Fruit fly (Drosophila melanogaster) whole organism, wandering third instar larva: ENCODE data around the gene beta4GalNAcTB.
A peak's percentile ranks its signal among the peaks of the same experiment; 100 is the strongest.

Experiments
- Abd-B ChIP-seq: fragments of >200 bp; optimal IDR thresholded peaks from 2 replicates; lab custom pipeline; 2017; ENCODE audit warnings: missing biosample characterization, missing genetic modification characterization
- CG32264 ChIP-seq: fragments of 200-800 bp; sonication (Bioruptor generic); optimal IDR thresholded peaks from 2 replicates; lab custom pipeline; 2016; ENCODE audit warnings: missing biosample characterization, missing genetic modification characterization
- CG9705 ChIP-seq: fragments of 200-800 bp; sonication (Bioruptor generic); optimal IDR thresholded peaks from 2 replicates; lab custom pipeline; 2018; ENCODE audit warnings: missing biosample characterization, mild to moderate bottlenecking, missing genetic modification characterization
- CrebA ChIP-seq: fragments of 200-800 bp; sonication (Bioruptor generic); optimal IDR thresholded peaks from 2 replicates; lab custom pipeline; 2016; ENCODE audit warnings: missing biosample characterization, mild to moderate bottlenecking, missing genetic modification characterization, borderline replicate concordance
- Dfd ChIP-seq: fragments of >200 bp; optimal IDR thresholded peaks from 2 replicates; lab custom pipeline; 2017; ENCODE audit warnings: missing biosample characterization, missing genetic modification characterization
- Dif ChIP-seq: fragments of 200-275, 200-300 bp; sonication (Bioruptor generic); optimal IDR thresholded peaks from 2 replicates; lab custom pipeline; 2018; ENCODE audit warnings: missing biosample characterization, missing genetic modification characterization; ENCODE audit not compliant: partially characterized antibody
- GATAd ChIP-seq: sonication (Bioruptor generic); optimal IDR thresholded peaks from 2 replicates; lab custom pipeline; 2016; ENCODE audit warnings: missing biosample characterization, missing genetic modification characterization
- HLH106 ChIP-seq: fragments of 200-800 bp; optimal IDR thresholded peaks from 3 replicates; lab custom pipeline; 2019; ENCODE audit warnings: missing biosample characterization, mild to moderate bottlenecking, missing genetic modification characterization, moderate library complexity
- Hnf4 ChIP-seq: fragments of 200-800 bp; sonication (Bioruptor generic); optimal IDR thresholded peaks from 2 replicates; lab custom pipeline; 2016; ENCODE audit warnings: missing biosample characterization, mild to moderate bottlenecking, missing genetic modification characterization
- Hr78 ChIP-seq: fragments of >200 bp; optimal IDR thresholded peaks from 2 replicates; lab custom pipeline; 2017; ENCODE audit warnings: missing biosample characterization, missing genetic modification characterization
- Hr83 ChIP-seq: fragments of 200-300 bp; sonication (Bioruptor generic); optimal IDR thresholded peaks from 2 replicates; lab custom pipeline; 2016; ENCODE audit warnings: missing biosample characterization, mild to moderate bottlenecking, missing genetic modification characterization, moderate library complexity; ENCODE audit not compliant: poor library complexity, severe bottlenecking
- Jra ChIP-seq: sonication (Bioruptor generic); optimal IDR thresholded peaks from 2 replicates; lab custom pipeline; 2016; ENCODE audit warnings: missing biosample characterization, missing genetic modification characterization
- Mio ChIP-seq: sonication (Bioruptor generic); optimal IDR thresholded peaks from 2 replicates; lab custom pipeline; 2016; ENCODE audit warnings: missing biosample characterization, missing genetic modification characterization
- Myc ChIP-seq: fragments of >200 bp; optimal IDR thresholded peaks from 2 replicates; lab custom pipeline; 2017
- N ChIP-seq: fragments of >200 bp; optimal IDR thresholded peaks from 2 replicates; lab custom pipeline; 2018; ENCODE audit warnings: missing biosample characterization, missing external identifiers, missing genetic modification characterization
- OdsH ChIP-seq: fragments of 200-800 bp; sonication (Bioruptor generic); optimal IDR thresholded peaks from 2 replicates; lab custom pipeline; 2016; ENCODE audit warnings: missing biosample characterization, mild to moderate bottlenecking, missing genetic modification characterization
- Rel ChIP-seq, 2 experiments: fragments of 200-800 bp; sonication (Bioruptor generic) in 1 of 2; optimal IDR thresholded peaks; 2 replicates in 1 of 2; 3 replicates in 1 of 2; lab custom pipeline; 2016 to 2019; ENCODE audit warnings: mild to moderate bottlenecking in 2 of 2, missing biosample characterization in 2 of 2, missing genetic modification characterization in 2 of 2, moderate library complexity in 1 of 2
- Sp1 ChIP-seq: fragments of 200-800 bp; sonication (Bioruptor generic); optimal IDR thresholded peaks from 3 replicates; lab custom pipeline; 2019; ENCODE audit warnings: missing biosample characterization, mild to moderate bottlenecking, missing genetic modification characterization, moderate library complexity
- Vsx2 ChIP-seq: fragments of 200-300, 225-300 bp; sonication (Bioruptor generic); optimal IDR thresholded peaks from 2 replicates; lab custom pipeline; 2018; ENCODE audit warnings: missing biosample characterization, missing genetic modification characterization; ENCODE audit not compliant: partially characterized antibody
- br ChIP-seq: fragments of 200-800 bp; sonication (Bioruptor generic); optimal IDR thresholded peaks from 2 replicates; lab custom pipeline; 2016; ENCODE audit warnings: missing biosample characterization, missing genetic modification characterization
- brk ChIP-seq: fragments of 200-800 bp; sonication (Bioruptor generic); optimal IDR thresholded peaks from 2 replicates; lab custom pipeline; 2016; ENCODE audit warnings: missing biosample characterization, mild to moderate bottlenecking, missing genetic modification characterization
- dmrt93B ChIP-seq: fragments of 200-800 bp; sonication (Bioruptor generic); optimal IDR thresholded peaks from 2 replicates; lab custom pipeline; 2018; ENCODE audit warnings: missing biosample characterization, mild to moderate bottlenecking, missing genetic modification characterization
- dsf ChIP-seq: sonication (Bioruptor generic); optimal IDR thresholded peaks from 2 replicates; lab custom pipeline; 2016; ENCODE audit warnings: missing biosample characterization, missing genetic modification characterization, borderline replicate concordance
- ey ChIP-seq: fragments of 200-800 bp; sonication (Bioruptor generic); optimal IDR thresholded peaks from 2 replicates; lab custom pipeline; 2016; ENCODE audit warnings: missing biosample characterization, missing genetic modification characterization
- foxo ChIP-seq, 2 experiments: fragments of 200-800 bp; sonication (Bioruptor generic); optimal IDR thresholded peaks; 2 replicates in 1 of 2; 3 replicates in 1 of 2; lab custom pipeline; 2016 to 2017; ENCODE audit warnings: missing biosample characterization in 2 of 2, missing genetic modification characterization in 2 of 2
- fru ChIP-seq: fragments of 200-800 bp; sonication (Bioruptor generic); optimal IDR thresholded peaks from 3 replicates; lab custom pipeline; 2016; ENCODE audit warnings: missing biosample characterization, mild to moderate bottlenecking, missing genetic modification characterization
- h ChIP-seq: fragments of 200-800 bp; sonication (Bioruptor generic); optimal IDR thresholded peaks from 3 replicates; lab custom pipeline; 2016; ENCODE audit warnings: missing biosample characterization, mild to moderate bottlenecking, missing genetic modification characterization
- jim ChIP-seq: fragments of 175-275, 200-325 bp; sonication (Bioruptor generic); optimal IDR thresholded peaks from 2 replicates; lab custom pipeline; 2016; ENCODE audit warnings: missing biosample characterization, mild to moderate bottlenecking, missing genetic modification characterization
- lola ChIP-seq: fragments of >200 bp; optimal IDR thresholded peaks from 2 replicates; lab custom pipeline; 2017; ENCODE audit warnings: missing biosample characterization, missing genetic modification characterization
- pan ChIP-seq: fragments of >200 bp; optimal IDR thresholded peaks from 2 replicates; lab custom pipeline; 2017
- psq ChIP-seq: fragments of 200-800 bp; sonication (Bioruptor generic); optimal IDR thresholded peaks from 3 replicates; lab custom pipeline; 2017; ENCODE audit warnings: missing biosample characterization, mild to moderate bottlenecking, missing genetic modification characterization, moderate library complexity
- rgr ChIP-seq: fragments of 200-800 bp; sonication (Bioruptor generic); optimal IDR thresholded peaks from 3 replicates; lab custom pipeline; 2016; ENCODE audit warnings: missing biosample characterization, mild to moderate bottlenecking, missing genetic modification characterization
- sage ChIP-seq: fragments of 200-800 bp; sonication (Bioruptor generic); optimal IDR thresholded peaks from 2 replicates; lab custom pipeline; 2016; ENCODE audit warnings: missing biosample characterization, mild to moderate bottlenecking, missing genetic modification characterization
- sv ChIP-seq: fragments of 200-800 bp; sonication (Bioruptor generic); optimal IDR thresholded peaks from 3 replicates; lab custom pipeline; 2016; ENCODE audit warnings: missing biosample characterization, missing genetic modification characterization
- tai ChIP-seq: sonication (Bioruptor generic); optimal IDR thresholded peaks from 2 replicates; lab custom pipeline; 2016; ENCODE audit warnings: missing biosample characterization, missing genetic modification characterization
- usp ChIP-seq: fragments of >200 bp; optimal IDR thresholded peaks from 2 replicates; lab custom pipeline; 2017; ENCODE audit warnings: missing biosample characterization, missing genetic modification characterization
- woc ChIP-seq: sonication (Bioruptor generic); optimal IDR thresholded peaks from 2 replicates; lab custom pipeline; 2016; ENCODE audit warnings: missing biosample characterization, mild to moderate bottlenecking, missing genetic modification characterization

The beta4GalNAcTB gene

dm6 chr3R:29082511-29083296 lies 48.9 kb upstream of the beta4GalNAcTB start:
- peak; percentile 39 for TF ChIP-seq Myc
- no peak for TF ChIP-seq woc (GFP tag; lab: Kevin White, UChicago)
- no peak for TF ChIP-seq Hr78 (GFP tag; lab: Kevin White, UChicago)
- TF ChIP-seq Dfd (GFP tag; lab: Kevin White, UChicago): peak; percentile 9
- TF ChIP-seq Rel (GFP tag; optimal IDR thresholded peaks at IDR 0.05; lab: Kevin White, UChicago): no peak
- peak; percentile 53 for TF ChIP-seq Rel (tag; optimal IDR thresholded peaks at IDR 0.05; lab: Kevin White, UChicago)
- peak; percentile 16 for TF ChIP-seq Vsx2 (GFP tag; lab: Kevin White, UChicago)
- no peak for TF ChIP-seq foxo (GFP tag; optimal IDR thresholded peaks at IDR 0.05; lab: Kevin White, UChicago)
- TF ChIP-seq br (GFP tag; lab: Kevin White, UChicago): no peak

dm6 chr3R:29082034-29082433 lies 48.2 kb upstream of the beta4GalNAcTB start:
- TF ChIP-seq Rel (GFP tag; optimal IDR thresholded peaks at IDR 0.05; lab: Kevin White, UChicago): no peak
- TF ChIP-seq Rel (tag; optimal IDR thresholded peaks at IDR 0.05; lab: Kevin White, UChicago): peak; percentile 49
- TF ChIP-seq brk (GFP tag; lab: Kevin White, UChicago): no peak
- TF ChIP-seq Mio (GFP tag; lab: Kevin White, UChicago): no peak

- TF ChIP-seq tai (GFP tag; lab: Kevin White, UChicago) (no peak), GATAd (GFP tag; lab: Kevin White, UChicago) (no peak), CrebA (GFP tag; lab: Kevin White, UChicago) (no peak), usp (GFP tag; lab: Kevin White, UChicago) (no peak), Mio (GFP tag; lab: Kevin White, UChicago) (no peak), dsf (GFP tag; lab: Kevin White, UChicago) (no peak), CG32264 (GFP tag; lab: Kevin White, UChicago) (no peak), jim (GFP tag; lab: Kevin White, UChicago) (no peak), h (no peak), psq (no peak), Dfd (GFP tag; lab: Kevin White, UChicago) (no peak), rgr (GFP tag; lab: Kevin White, UChicago) (no peak), lola (GFP tag; lab: Kevin White, UChicago) (no peak), HLH106 (tag; lab: Kevin White, UChicago) (no peak)
Observed at dm6 chr3R:29077572-29077971, 43.8 kb upstream of the beta4GalNAcTB start.

dm6 chr3R:29076609-29077008 lies 42.8 kb upstream of the beta4GalNAcTB start:
- TF ChIP-seq CG9705 (no peak), dmrt93B (GFP tag; lab: Kevin White, UChicago) (no peak), jim (GFP tag; lab: Kevin White, UChicago) (no peak)

dm6 chr3R:29075631-29076398 lies 42.0 kb upstream of the beta4GalNAcTB start:
- TF ChIP-seq psq (peak; percentile 51), usp (GFP tag; lab: Kevin White, UChicago) (no peak), Hr83 (GFP tag; lab: Kevin White, UChicago) (peak; percentile 39), dmrt93B (GFP tag; lab: Kevin White, UChicago) (peak; percentile 37), N (GFP tag; lab: Kevin White, UChicago) (no peak), rgr (GFP tag; lab: Kevin White, UChicago) (peak; percentile 80), OdsH (peak; percentile 67), Myc (no peak), ey (GFP tag; lab: Kevin White, UChicago) (peak; percentile 81), Hnf4 (peak; percentile 74), sv (no peak), Sp1 (GFP tag; lab: Kevin White, UChicago) (peak; percentile 76), dsf (GFP tag; lab: Kevin White, UChicago) (no peak), CG32264 (GFP tag; lab: Kevin White, UChicago) (peak; percentile 52), GATAd (GFP tag; lab: Kevin White, UChicago) (peak; percentile 48), brk (GFP tag; lab: Kevin White, UChicago) (peak; percentile 22), fru (GFP tag; lab: Kevin White, UChicago) (peak; percentile 59), Abd-B (GFP tag; lab: Kevin White, UChicago) (no peak), Vsx2 (GFP tag; lab: Kevin White, UChicago) (no peak), Mio (GFP tag; lab: Kevin White, UChicago) (peak; percentile 42), sage (GFP tag; lab: Kevin White, UChicago) (no peak), Dfd (GFP tag; lab: Kevin White, UChicago) (no peak), pan (lab: Kevin White, UChicago) (no peak), Dif (GFP tag; lab: Kevin White, UChicago) (no peak), Jra (peak; percentile 59), foxo (GFP tag; optimal IDR thresholded peaks at IDR 0.05; lab: Kevin White, UChicago) (peak in 1 of 2 experiments; percentile 68), jim (GFP tag; lab: Kevin White, UChicago) (no peak)
